Fruit fly (Drosophila melanogaster) whole organism, pupa: Measurements from ENCODE around the gene CG5011.

ENCODE experiments used
- CG10348 ChIP-seq: fragments of 200-800 bp; sonication (Bioruptor generic); IDR thresholded peaks from 2 replicates; pipeline ENCODE4 v1.3.6; 2022; ENCODE audit warnings: missing biosample characterization, missing genetic modification characterization
- CG12605 ChIP-seq: fragments of 200-800 bp; sonication (Bioruptor generic); IDR thresholded peaks from 2 replicates; pipeline ENCODE4 v1.3.6; 2022; ENCODE audit warnings: missing biosample characterization, missing genetic modification characterization
- CG13204 ChIP-seq: fragments of 200-800 bp; sonication (Bioruptor generic); optimal IDR thresholded peaks from 2 replicates; lab custom pipeline; 2018; ENCODE audit warnings: missing biosample characterization, mild to moderate bottlenecking, missing genetic modification characterization, moderate library complexity
- CG14655 ChIP-seq: fragments of 200-800 bp; sonication (Bioruptor generic); optimal IDR thresholded peaks from 3 replicates; lab custom pipeline; 2017; ENCODE audit warnings: mild to moderate bottlenecking, missing biosample characterization, missing genetic modification reagents, missing genetic modification characterization
- CG15710 ChIP-seq: fragments of 200-800 bp; sonication (Bioruptor generic); optimal IDR thresholded peaks from 2 replicates; lab custom pipeline; 2018; ENCODE audit warnings: missing biosample characterization, mild to moderate bottlenecking, missing genetic modification characterization, moderate library complexity
- CG17806 ChIP-seq: fragments of 200-800 bp; sonication (Bioruptor generic); optimal IDR thresholded peaks from 2 replicates; lab custom pipeline; 2018; ENCODE audit warnings: missing biosample characterization, mild to moderate bottlenecking, missing genetic modification characterization, moderate library complexity
- CG32121 ChIP-seq: fragments of 200-800 bp; sonication (Bioruptor generic); IDR thresholded peaks from 2 replicates; pipeline ENCODE4 v1.3.6; 2022; ENCODE audit warnings: missing biosample characterization, missing genetic modification characterization
- CG34367 ChIP-seq: fragments of 200-800 bp; sonication (Bioruptor generic); optimal IDR thresholded peaks from 2 replicates; lab custom pipeline; 2018; ENCODE audit warnings: missing biosample characterization, mild to moderate bottlenecking, missing genetic modification characterization
- CG4496 ChIP-seq: fragments of 200-800 bp; sonication (Bioruptor generic); IDR thresholded peaks from 3 replicates; pipeline ENCODE4 v1.3.6; 2022; ENCODE audit warnings: missing biosample characterization, missing genetic modification characterization
- CG8159 ChIP-seq: fragments of 200-800 bp; sonication (Bioruptor generic); optimal IDR thresholded peaks from 3 replicates; lab custom pipeline; 2018; ENCODE audit warnings: missing biosample characterization, mild to moderate bottlenecking, missing genetic modification characterization, moderate library complexity
- CG8301 ChIP-seq: fragments of 200-800 bp; sonication (Bioruptor generic); optimal IDR thresholded peaks from 2 replicates; lab custom pipeline; 2018; ENCODE audit warnings: missing biosample characterization, mild to moderate bottlenecking, missing genetic modification characterization
- CG9948 ChIP-seq: fragments of 200-800 bp; sonication (Bioruptor generic); optimal IDR thresholded peaks from 2 replicates; lab custom pipeline; 2018; ENCODE audit warnings: missing biosample characterization, mild to moderate bottlenecking, missing genetic modification characterization, moderate library complexity
- D1 ChIP-seq: fragments of 200-800 bp; sonication (Bioruptor generic); optimal IDR thresholded peaks from 2 replicates; lab custom pipeline; 2018; ENCODE audit warnings: missing biosample characterization, mild to moderate bottlenecking, missing genetic modification characterization, moderate library complexity
- EcR ChIP-seq: fragments of 200-800 bp; sonication (Bioruptor generic); optimal IDR thresholded peaks from 3 replicates; lab custom pipeline; 2019; ENCODE audit warnings: missing biosample characterization, missing genetic modification characterization, mild to moderate bottlenecking, moderate library complexity, missing genetic modification reagents
- Ets98B ChIP-seq: fragments of 200-800 bp; sonication (Bioruptor generic); IDR thresholded peaks from 2 replicates; pipeline ENCODE4 v1.3.6; 2022; ENCODE audit warnings: missing biosample characterization, missing genetic modification characterization
- Pif1A ChIP-seq: fragments of 200-800 bp; sonication (Bioruptor generic); optimal IDR thresholded peaks from 3 replicates; lab custom pipeline; 2016; ENCODE audit warnings: missing biosample characterization, missing genetic modification characterization
- Pif1B ChIP-seq: fragments of 200-800 bp; sonication (Bioruptor generic); optimal IDR thresholded peaks from 3 replicates; lab custom pipeline; 2016; ENCODE audit warnings: missing biosample characterization, missing genetic modification characterization
- Snoo ChIP-seq: fragments of 200-800 bp; sonication (Bioruptor generic); optimal IDR thresholded peaks from 3 replicates; lab custom pipeline; 2017; ENCODE audit warnings: missing biosample characterization, mild to moderate bottlenecking, missing genetic modification characterization, inconsistent platforms
- fd96Ca ChIP-seq: fragments of 200-800 bp; sonication (Bioruptor generic); IDR thresholded peaks from 3 replicates; pipeline ENCODE4 v1.3.6; 2022; ENCODE audit warnings: missing biosample characterization, missing genetic modification characterization
- gl ChIP-seq: fragments of 200-800 bp; sonication (Bioruptor generic); optimal IDR thresholded peaks from 2 replicates; lab custom pipeline; 2018; ENCODE audit warnings: missing biosample characterization, mild to moderate bottlenecking, missing genetic modification characterization
- rn ChIP-seq: fragments of 200-800 bp; sonication (Bioruptor generic); IDR thresholded peaks from 2 replicates; pipeline ENCODE4 v1.3.6; 2022; ENCODE audit warnings: missing biosample characterization, missing genetic modification characterization

The CG5011 gene

dm6 chr2L:1202445-1202844 is 2.0 kb downstream of the CG5011 start:
- TF ChIP-seq CG4496 (GFP tag; lab: Robert Waterston, UW): no peak
- no peak for TF ChIP-seq Pif1B (GFP tag; lab: Kevin White, UChicago)
- no peak for TF ChIP-seq CG32121 (GFP tag; lab: Robert Waterston, UW)
- no peak for TF ChIP-seq rn (GFP tag; lab: Robert Waterston, UW)
- no peak for TF ChIP-seq Ets98B (GFP tag; lab: Robert Waterston, UW)

- TF ChIP-seq CG8301 (tag; lab: Kevin White, UChicago) (no peak), D1 (tag; lab: Kevin White, UChicago) (no peak), EcR (GFP tag; lab: Kevin White, UChicago) (no peak)
Measured at dm6 chr2L:1203915-1204314, 3.4 kb downstream of the CG5011 start, which contains the start of gene CG14342. Gene CG14342, plus strand, starts transcription at chr2L:1204215.

- TF ChIP-seq CG17806 (tag; lab: Kevin White, UChicago) (no peak), CG12605 (GFP tag; lab: Robert Waterston, UW) (no peak), Pif1A (GFP tag; lab: Kevin White, UChicago) (no peak), gl (tag; lab: Kevin White, UChicago) (no peak), CG9948 (tag; lab: Kevin White, UChicago) (no peak), Ets98B (GFP tag; lab: Robert Waterston, UW) (0 out of 2 replicates have a peak, but pooled peaks have one; percentile 19), CG8301 (tag; lab: Kevin White, UChicago) (no peak), CG10348 (GFP tag; lab: Robert Waterston, UW) (0 out of 2 replicates have a peak, but pooled peaks have one; percentile 22), CG32121 (GFP tag; lab: Robert Waterston, UW) (no peak), Pif1B (GFP tag; lab: Kevin White, UChicago) (no peak), fd96Ca (GFP tag; lab: Robert Waterston, UW) (0 out of 3 replicates have a peak, but pooled peaks have one; percentile 29), CG8159 (tag; lab: Kevin White, UChicago) (no peak), Snoo (no peak), CG4496 (GFP tag; lab: Robert Waterston, UW) (peak; percentile 35; the same call in 1 of the 3 replicates), rn (GFP tag; lab: Robert Waterston, UW) (no peak), CG14655 (no peak), CG34367 (no peak), EcR (GFP tag; lab: Kevin White, UChicago) (no peak)
- TF ChIP-seq, all 21 proteins: peak for 4
Measured at dm6 chr2L:1207432-1207831, 7.0 kb downstream of the CG5011 start.

dm6 chr2L:1211528-1211927 is 11.1 kb downstream of the CG5011 start:
- TF ChIP-seq CG12605 (GFP tag; lab: Robert Waterston, UW) (no peak), Pif1A (GFP tag; lab: Kevin White, UChicago) (no peak), CG15710 (tag; lab: Kevin White, UChicago) (no peak), CG8159 (tag; lab: Kevin White, UChicago) (no peak), gl (tag; lab: Kevin White, UChicago) (no peak), CG4496 (GFP tag; lab: Robert Waterston, UW) (no peak), CG13204 (GFP tag; lab: Kevin White, UChicago) (no peak), CG34367 (no peak)

- no peak for TF ChIP-seq gl (tag; lab: Kevin White, UChicago)
Measured at dm6 chr2L:1213587-1213986, 13.1 kb downstream of the CG5011 start.

dm6 chr2L:1214465-1214864 is 14.0 kb downstream of the CG5011 start:
- TF ChIP-seq Ets98B (GFP tag; lab: Robert Waterston, UW) (no peak), CG15710 (tag; lab: Kevin White, UChicago) (no peak), CG8301 (tag; lab: Kevin White, UChicago) (no peak), gl (tag; lab: Kevin White, UChicago) (no peak), fd96Ca (GFP tag; lab: Robert Waterston, UW) (no peak), CG12605 (GFP tag; lab: Robert Waterston, UW) (no peak), CG8159 (tag; lab: Kevin White, UChicago) (peak; percentile 14)

- no peak for TF ChIP-seq Ets98B (GFP tag; lab: Robert Waterston, UW)
- no peak for TF ChIP-seq CG10348 (GFP tag; lab: Robert Waterston, UW)
- no peak for TF ChIP-seq Snoo
- no peak for TF ChIP-seq Pif1B (GFP tag; lab: Kevin White, UChicago)
- TF ChIP-seq CG8159 (tag; lab: Kevin White, UChicago): no peak
Measured at dm6 chr2L:1217033-1217612, 16.7 kb downstream of the CG5011 start.
